Worm (Caenorhabditis elegans) whole organism, L4/young adult: Measurements from ENCODE around the gene F46H6.5.

Experiments
- W03F9.2 ChIP-seq: fragments of 150-350 bp; optimal IDR thresholded peaks from 2 replicates; lab custom pipeline; 2014; ENCODE audit warnings: missing biosample characterization, missing genetic modification characterization
- dao-5 ChIP-seq: sonication (generic microtip); optimal IDR thresholded peaks from 2 replicates; lab custom pipeline; 2016; ENCODE audit warnings: missing genotype, missing genetic modification characterization, moderate library complexity, missing compliant biosample characterization
- him-1 ChIP-seq: sonication (generic microtip); optimal IDR thresholded peaks from 2 replicates; lab custom pipeline; 2016; ENCODE audit warnings: missing genotype, missing genetic modification reagents, missing genetic modification characterization, missing compliant biosample characterization

- TF ChIP-seq him-1 (tag; lab: Kevin White, UChicago): no peak
- no peak for TF ChIP-seq W03F9.2
- TF ChIP-seq dao-5 (tag; lab: Kevin White, UChicago): no peak
These were observed 1.5 kb upstream of the F46H6.5 start for ce11 chrX:4493439-4494006.
